Fruit fly (Drosophila melanogaster): Measurements from ENCODE around the gene CG34291.

dm6 chr3R:26443875-26444511 is 18.4 kb upstream of the CG34291 start:
- peak; percentile 87 for TF ChIP-seq CG14655 (GFP tag; optimal IDR thresholded peaks at IDR 0.05)
- TF ChIP-seq CG34367 (tag; optimal IDR thresholded peaks at IDR 0.05), result no peak
- no peak for TF ChIP-seq CG12605 (GFP tag; IDR thresholded peaks at IDR 0.05)
- TF ChIP-seq CG10348 (GFP tag; IDR thresholded peaks at IDR 0.05), result no peak
- peak; percentile 40; the same call in 1 of the 2 replicates for TF ChIP-seq CG32121 (GFP tag; IDR thresholded peaks at IDR 0.05)
- peak; percentile 54 for TF ChIP-seq CG8159 (tag; optimal IDR thresholded peaks at IDR 0.05)
- 0 out of 3 replicates have a peak, but pooled peaks have one; percentile 17 for TF ChIP-seq CG4496 (GFP tag; IDR thresholded peaks at IDR 0.05)
- peak; percentile 53; the same call in 1 of the 2 replicates for TF ChIP-seq Ets98B (GFP tag; IDR thresholded peaks at IDR 0.05)
- TF ChIP-seq Pif1A (GFP tag; optimal IDR thresholded peaks at IDR 0.05), result peak; percentile 43

All from whole organism, pupa.